Fruit fly (Drosophila melanogaster): ENCODE data around the gene repo.
A peak's percentile ranks its signal among the peaks of the same experiment; 100 is the strongest.

Gene repo

dm6 chr3R:18283441-18283840, 47.4 kb downstream of the repo start, which contains the start of the genes CG14312 and CG8064 (continued):
- TF ChIP-seq CG8089 (GFP tag; optimal IDR thresholded peaks at IDR 0.05) (no peak), CG6654 (GFP tag; optimal IDR thresholded peaks at IDR 0.05) (no peak), peb (GFP tag; IDR thresholded peaks at IDR 0.05) (no peak), CG14860 (GFP tag; IDR thresholded peaks at IDR 0.05; ENCODE audit: partially characterized antibody) (0 out of 3 replicates have a peak, but pooled peaks have one; percentile 10), YL-1 (GFP tag; optimal IDR thresholded peaks at IDR 0.05) (peak; percentile 93), bbx (GFP tag; IDR thresholded peaks at IDR 0.05; ENCODE audit: partially characterized antibody) (peak; percentile 65), Six4 (GFP tag; optimal IDR thresholded peaks at IDR 0.05) (no peak), Dll (GFP tag; IDR thresholded peaks at IDR 0.05; ENCODE audit: partially characterized antibody) (peak; percentile 75; the same call in 3 of the 4 replicates), sna (GFP tag; IDR thresholded peaks at IDR 0.05; ENCODE audit: partially characterized antibody) (peak; percentile 52; the same call in 1 of the 2 replicates), Nf-YB (GFP tag; optimal IDR thresholded peaks at IDR 0.05) (peak; percentile 2), vvl (GFP tag; IDR thresholded peaks at IDR 0.05) (0 out of 2 replicates have a peak, but pooled peaks have one; percentile 25), CG14710 (tag; optimal IDR thresholded peaks at IDR 0.05) (peak; percentile 32), CG3847 (GFP tag; IDR thresholded peaks at IDR 0.05) (peak; percentile 76), knrl (GFP tag; IDR thresholded peaks at IDR 0.05; ENCODE audit: partially characterized antibody) (peak; percentile 67), CG9797 (GFP tag; optimal IDR thresholded peaks at IDR 0.05) (peak; percentile 18), pzg (GFP tag; optimal IDR thresholded peaks at IDR 0.05) (peak; percentile 93), CG7963 (GFP tag; IDR thresholded peaks at IDR 0.05; ENCODE audit: partially characterized antibody) (peak; percentile 59; the same call in 2 of the 3 replicates), inv (GFP tag; IDR thresholded peaks at IDR 0.05; ENCODE audit: partially characterized antibody) (peak; percentile 41; the same call in 1 of the 2 replicates), pum (GFP tag; optimal IDR thresholded peaks at IDR 0.05) (no peak), CG34224 (GFP tag; IDR thresholded peaks at IDR 0.05; ENCODE audit: partially characterized antibody) (peak; percentile 46; the same call in 1 of the 3 replicates), Dbx (GFP tag; IDR thresholded peaks at IDR 0.05) (peak; percentile 8; the same call in 1 of the 3 replicates), B-H2 (GFP tag; optimal IDR thresholded peaks at IDR 0.05) (peak; percentile 4), Max (GFP tag; optimal IDR thresholded peaks at IDR 0.05) (peak; percentile 81), Side (GFP tag; optimal IDR thresholded peaks at IDR 0.05) (no peak), unc-4 (GFP tag; IDR thresholded peaks at IDR 0.05; ENCODE audit: partially characterized antibody) (peak; percentile 66), MBD-R2 (GFP tag; IDR thresholded peaks at IDR 0.05) (peak; percentile 78), Dp (GFP tag; optimal IDR thresholded peaks at IDR 0.05) (peak; percentile 81), hb (GFP tag; IDR thresholded peaks at IDR 0.05; ENCODE audit: partially characterized antibody) (0 out of 3 replicates have a peak, but pooled peaks have one; percentile 37), CG4854 (GFP tag; optimal IDR thresholded peaks at IDR 0.05) (no peak), Deaf1 (tag; optimal IDR thresholded peaks at IDR 0.05) (no peak), chinmo (GFP tag; IDR thresholded peaks at IDR 0.05; ENCODE audit: partially characterized antibody) (0 out of 4 replicates have a peak, but pooled peaks have one; percentile 21), aop (GFP tag; IDR thresholded peaks at IDR 0.05) (no peak), onecut (GFP tag; IDR thresholded peaks at IDR 0.05) (peak; percentile 48), pfk (GFP tag; optimal IDR thresholded peaks at IDR 0.05) (no peak), dm (GFP tag; optimal IDR thresholded peaks at IDR 0.05) (peak; percentile 95), CG2129 (GFP tag; IDR thresholded peaks at IDR 0.05; ENCODE audit: partially characterized antibody) (no peak; the same call in 1 of the 2 replicates), BEAF-32 (GFP tag; optimal IDR thresholded peaks at IDR 0.05) (peak; percentile 77)

DNA sequence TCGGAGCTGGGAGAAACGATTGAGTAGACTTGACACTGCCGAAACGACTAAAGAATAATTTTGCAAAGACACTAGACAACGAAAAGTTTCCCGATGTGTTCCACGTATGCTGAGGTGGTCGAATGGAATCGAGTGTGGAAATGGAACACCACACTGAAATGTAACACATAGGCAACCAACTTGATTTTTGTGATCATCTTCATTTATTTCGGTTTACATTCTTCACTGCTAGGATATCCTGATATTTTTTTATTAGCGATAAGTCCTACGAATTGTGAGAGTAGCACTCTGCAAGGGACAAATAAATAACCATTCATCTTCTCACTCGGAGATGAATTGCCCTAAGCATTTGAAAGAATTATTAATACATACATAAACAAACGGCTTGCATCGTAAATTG, 52.7 kb downstream of the repo start, which contains the start of gene CG7131:
Gene CG7131 (minus strand): TSS at position 101 of the 400 bp plus-strand sequence.
- TF ChIP-seq Taf1 (GFP tag; IDR thresholded peaks at IDR 0.05): no peak
- no peak for TF ChIP-seq br (optimal IDR thresholded peaks at IDR 0.05)
- no peak for TF ChIP-seq wor (GFP tag; IDR thresholded peaks at IDR 0.05)
- no peak for TF ChIP-seq row (GFP tag; IDR thresholded peaks at IDR 0.05)
- TF ChIP-seq slou (GFP tag; optimal IDR thresholded peaks at IDR 0.05): no peak
- TF ChIP-seq CG30020 (tag; optimal IDR thresholded peaks at IDR 0.05): no peak
